Worm (Caenorhabditis elegans) whole organism, mixed stage, embryonic: ENCODE data around the gene M28.8.

ENCODE experiments used
- elt-1 ChIP-seq: sonication (generic microtip); optimal IDR thresholded peaks from 2 replicates; lab custom pipeline; 2017; ENCODE audit warnings: missing genetic modification characterization, mild to moderate bottlenecking, missing compliant biosample characterization, antibody characterized with exemption, moderate library complexity, borderline replicate concordance; ENCODE audit not compliant: insufficient read depth
- flh-1 ChIP-seq: fragments of 200-800 bp; sonication (Bioruptor generic); optimal IDR thresholded peaks from 2 replicates; lab custom pipeline; 2018; ENCODE audit warnings: mild to moderate bottlenecking, missing genetic modification characterization, moderate library complexity, missing compliant biosample characterization
- hlh-1 ChIP-seq: fragments of 150-350 bp; optimal IDR thresholded peaks from 2 replicates; lab custom pipeline; 2014; ENCODE audit warnings: missing biosample characterization, missing genetic modification reagents, missing genetic modification characterization
- lin-13 ChIP-seq: fragments of 150-350 bp; optimal IDR thresholded peaks from 2 replicates; lab custom pipeline; 2014; ENCODE audit warnings: missing biosample characterization, missing genetic modification characterization
- nhr-12 ChIP-seq: fragments of 150-350 bp; optimal IDR thresholded peaks from 2 replicates; lab custom pipeline; 2014; ENCODE audit warnings: missing biosample characterization, missing genetic modification characterization
- nhr-237 ChIP-seq: fragments of 150-350 bp; optimal IDR thresholded peaks from 2 replicates; lab custom pipeline; 2014; ENCODE audit warnings: missing biosample characterization, missing genetic modification characterization
- nhr-28 ChIP-seq: fragments of 150-350 bp; optimal IDR thresholded peaks from 2 replicates; lab custom pipeline; 2014; ENCODE audit warnings: missing biosample characterization, missing genetic modification characterization
- pha-4 ChIP-seq: fragments of 150-350 bp; optimal IDR thresholded peaks from 2 replicates; lab custom pipeline; 2018; ENCODE audit warnings: missing biosample characterization, missing genetic modification reagents, missing genetic modification characterization
- snpc-4 ChIP-seq: fragments of 150-350 bp; optimal IDR thresholded peaks from 2 replicates; lab custom pipeline; 2014; ENCODE audit warnings: missing biosample characterization, missing genetic modification characterization
- unc-39 ChIP-seq: fragments of 150-350 bp; optimal IDR thresholded peaks from 2 replicates; lab custom pipeline; 2014; ENCODE audit warnings: missing biosample characterization, missing genetic modification characterization
- unc-62 ChIP-seq: fragments of 150-350 bp; optimal IDR thresholded peaks from 2 replicates; lab custom pipeline; 2014; ENCODE audit warnings: missing biosample characterization, missing genetic modification reagents, missing genetic modification characterization

DNA sequence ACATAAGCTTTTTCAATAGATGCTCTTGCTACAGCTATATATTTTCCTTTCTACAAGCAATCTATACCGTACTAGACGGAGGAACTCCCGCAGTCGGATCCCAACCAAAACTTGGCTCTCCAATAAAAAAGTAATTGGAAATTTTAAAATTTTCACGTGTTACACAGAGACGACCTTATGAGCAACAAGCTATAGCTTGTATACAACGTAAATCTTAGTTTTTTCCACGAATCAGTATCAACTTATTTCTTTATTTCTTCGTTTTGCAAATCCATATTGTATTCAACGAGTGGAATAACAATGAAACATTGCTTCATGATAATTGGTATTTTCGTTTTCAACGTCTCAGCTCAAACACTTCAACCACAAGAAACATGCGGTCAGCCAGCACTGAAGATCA is 15.3 kb downstream of the M28.8 start, which contains the start of gene M28.4:
- TF ChIP-seq nhr-237 (tag; lab: Kevin White, UChicago) (no peak), lin-13 (tag; lab: Kevin White, UChicago) (no peak), elt-1 (tag; lab: Kevin White, UChicago) (no peak), unc-62 (GFP tag; lab: Kevin White, UChicago) (no peak), nhr-12 (no peak), snpc-4 (tag; lab: Kevin White, UChicago) (no peak), nhr-28 (no peak), flh-1 (GFP tag; lab: Kevin White, UChicago) (no peak), pha-4 (no peak), unc-39 (tag; lab: Kevin White, UChicago) (no peak), hlh-1 (tag; lab: Kevin White, UChicago) (no peak)
